Worm (Caenorhabditis elegans): ENCODE data around the gene srxa-4.
"Not testable (repeated sequence)": the region's sequence is repeated elsewhere in the genome, so short reads cannot be mapped to it uniquely, and the experiment has no call there.

- TF ChIP-seq pqm-1 (tag; optimal IDR thresholded peaks at IDR 0.05); pag-3 (tag; optimal IDR thresholded peaks at IDR 0.05; ENCODE audit: borderline replicate concordance); ceh-19 (GFP tag; optimal IDR thresholded peaks at IDR 0.05); ahr-1 (tag; optimal IDR thresholded peaks at IDR 0.05); dve-1 (tag; optimal IDR thresholded peaks at IDR 0.05); tbx-2 (tag; optimal IDR thresholded peaks at IDR 0.05); ceh-9 (tag; optimal IDR thresholded peaks at IDR 0.05); ceh-30 (tag; optimal IDR thresholded peaks at IDR 0.05); Y22D7AL.16 (tag; optimal IDR thresholded peaks at IDR 0.05); ama-1 (optimal IDR thresholded peaks at IDR 0.05); fkh-10 (GFP tag; optimal IDR thresholded peaks at IDR 0.05); ztf-16 (tag; optimal IDR thresholded peaks at IDR 0.05): not testable (repeated sequence)
These were observed 23.2 kb downstream of the srxa-4 start for ce11 chrV:7443480-7443879.

Data from whole organism, late embryonic.